Fruit fly (Drosophila melanogaster): ENCODE results near the gene Mesh1.
A peak's percentile ranks its signal among the peaks of the same experiment; 100 is the strongest.

The Mesh1 gene

dm6 chr3R:29207012-29207656 lies 4.8 kb upstream of the Mesh1 start (continued):
- TF ChIP-seq H2.0 (GFP tag; IDR thresholded peaks at IDR 0.05): peak; percentile 79
- TF ChIP-seq ac (GFP tag; optimal IDR thresholded peaks at IDR 0.05): no peak
- no peak for TF ChIP-seq HLHmδ (GFP tag; optimal IDR thresholded peaks at IDR 0.05)
- TF ChIP-seq CG17361 (GFP tag; IDR thresholded peaks at IDR 0.05): peak; percentile 25; the same call in 1 of the 3 replicates
- no peak for TF ChIP-seq emc (GFP tag; optimal IDR thresholded peaks at IDR 0.05)
- TF ChIP-seq ro (GFP tag; IDR thresholded peaks at IDR 0.05): no peak
- TF ChIP-seq CG2120 (GFP tag; optimal IDR thresholded peaks at IDR 0.05): peak; percentile 42
- TF ChIP-seq onecut (GFP tag; IDR thresholded peaks at IDR 0.05): peak; percentile 76
- no peak for TF ChIP-seq CG2129 (GFP tag; IDR thresholded peaks at IDR 0.05; ENCODE audit: partially characterized antibody)
- TF ChIP-seq crol (GFP tag; IDR thresholded peaks at IDR 0.05): peak; percentile 44
- TF ChIP-seq ase (GFP tag; IDR thresholded peaks at IDR 0.05): peak; percentile 66; the same call in 2 of the 3 replicates
- TF ChIP-seq Optix (GFP tag; IDR thresholded peaks at IDR 0.05): peak; percentile 28; the same call in 1 of the 3 replicates
- TF ChIP-seq CG30020 (tag; optimal IDR thresholded peaks at IDR 0.05): no peak
- no peak for TF ChIP-seq cad (GFP tag; optimal IDR thresholded peaks at IDR 0.05)
- peak; percentile 75 for TF ChIP-seq Xrp1 (GFP tag; IDR thresholded peaks at IDR 0.05)
- TF ChIP-seq Kr (GFP tag; optimal IDR thresholded peaks at IDR 0.05): no peak
- peak; percentile 63 for TF ChIP-seq Fer1 (GFP tag; optimal IDR thresholded peaks at IDR 0.05)
- TF ChIP-seq NFAT (GFP tag; IDR thresholded peaks at IDR 0.05): 0 out of 2 replicates have a peak, but pooled peaks have one; percentile 26
- TF ChIP-seq CG8924 (tag; optimal IDR thresholded peaks at IDR 0.05): peak; percentile 65
- TF ChIP-seq tx (GFP tag; optimal IDR thresholded peaks at IDR 0.05): no peak
- TF ChIP-seq CG10147 (GFP tag; optimal IDR thresholded peaks at IDR 0.05): peak; percentile 32
- TF ChIP-seq CG10431 (GFP tag; optimal IDR thresholded peaks at IDR 0.05): peak; percentile 34
- TF ChIP-seq seq (GFP tag; IDR thresholded peaks at IDR 0.05): peak; percentile 69; the same call in 1 of the 2 replicates
- no peak for TF ChIP-seq sr (GFP tag; IDR thresholded peaks at IDR 0.05)
- no peak for TF ChIP-seq bab2 (GFP tag; optimal IDR thresholded peaks at IDR 0.05)
- no peak for TF ChIP-seq Stat92E (GFP tag; optimal IDR thresholded peaks at IDR 0.05)
- TF ChIP-seq Doc2 (GFP tag; IDR thresholded peaks at IDR 0.05): no peak
- TF ChIP-seq CG14050 (GFP tag; IDR thresholded peaks at IDR 0.05): peak; percentile 69
- peak; percentile 63 for TF ChIP-seq CG11085 (GFP tag; IDR thresholded peaks at IDR 0.05)
- TF ChIP-seq CG3838 (GFP tag; optimal IDR thresholded peaks at IDR 0.05): no peak
- TF ChIP-seq dmrt11E (tag; optimal IDR thresholded peaks at IDR 0.05): peak; percentile 46
- TF ChIP-seq pita (GFP tag; optimal IDR thresholded peaks at IDR 0.05): no peak
- TF ChIP-seq Ets65A (GFP tag): peak; percentile 85
- TF ChIP-seq CG14710 (tag; optimal IDR thresholded peaks at IDR 0.05): peak; percentile 23
- peak; percentile 69 for TF ChIP-seq CG2712 (tag; optimal IDR thresholded peaks at IDR 0.05)
- peak; percentile 30 for TF ChIP-seq HmgZ (tag; optimal IDR thresholded peaks at IDR 0.05)
- TF ChIP-seq CG11456 (GFP tag; IDR thresholded peaks at IDR 0.05): peak; percentile 74
- peak; percentile 6 for TF ChIP-seq B-H2 (GFP tag; optimal IDR thresholded peaks at IDR 0.05)
- TF ChIP-seq CG1647 (GFP tag; optimal IDR thresholded peaks at IDR 0.05): no peak
- peak; percentile 47; the same call in 1 of the 2 replicates for TF ChIP-seq CG1024 (GFP tag; IDR thresholded peaks at IDR 0.05)
- TF ChIP-seq BtbVII (GFP tag; optimal IDR thresholded peaks at IDR 0.05): peak; percentile 54
- peak in 1 of 3 experiments; percentile 14 for TF ChIP-seq lola (GFP tag; optimal IDR thresholded peaks at IDR 0.05)
- no peak for TF ChIP-seq run (tag; optimal IDR thresholded peaks at IDR 0.05)
- TF ChIP-seq hb (GFP tag; IDR thresholded peaks at IDR 0.05; ENCODE audit: partially characterized antibody): no peak
- TF ChIP-seq CG10654 (GFP tag; optimal IDR thresholded peaks at IDR 0.05): peak; percentile 32
- TF ChIP-seq Fer2 (tag; optimal IDR thresholded peaks at IDR 0.05): peak; percentile 22
- TF ChIP-seq stwl (tag; optimal IDR thresholded peaks at IDR 0.05): no peak
- TF ChIP-seq Hsf (GFP tag; optimal IDR thresholded peaks at IDR 0.05): peak; percentile 9
- TF ChIP-seq dm (GFP tag; optimal IDR thresholded peaks at IDR 0.05): no peak
- no peak for TF ChIP-seq CG13624 (GFP tag; optimal IDR thresholded peaks at IDR 0.05)
